Worm (Caenorhabditis elegans) whole organism, midembryonic: ENCODE results near the gene F52E10.4.

Experiments
- T22C8.4 ChIP-seq: fragments of 200-800 bp; sonication (Bioruptor generic); IDR thresholded peaks from 2 replicates; pipeline ENCODE4 v1.3.6; 2022; ENCODE audit warnings: missing genetic modification characterization, missing compliant biosample characterization
- cog-1 ChIP-seq: sonication (generic microtip); optimal IDR thresholded peaks from 2 replicates; lab custom pipeline; 2016; ENCODE audit warnings: missing genetic modification characterization, missing compliant biosample characterization
- flt-1 ChIP-seq: fragments of 200-800 bp; sonication (Bioruptor generic); IDR thresholded peaks from 2 replicates; pipeline ENCODE4 v1.3.6; 2022; ENCODE audit warnings: missing genetic modification characterization, missing compliant biosample characterization
- klf-2 ChIP-seq: fragments of 200-800 bp; sonication (Bioruptor generic); conservative IDR thresholded peaks from 2 replicates; pipeline ENCODE4 v1.3.6; 2022; ENCODE audit warnings: missing genetic modification reagents, missing genetic modification characterization, missing compliant biosample characterization
- med-1 ChIP-seq: sonication (generic microtip); optimal IDR thresholded peaks from 2 replicates; lab custom pipeline; 2017; ENCODE audit warnings: missing genetic modification characterization, mild to moderate bottlenecking, missing compliant biosample characterization, antibody characterized with exemption, missing genetic modification reagents; ENCODE audit not compliant: insufficient read depth
- ref-1 ChIP-seq: fragments of 200-800 bp; sonication (Bioruptor generic); conservative IDR thresholded peaks from 2 replicates; pipeline ENCODE4 v1.3.6; 2022; ENCODE audit warnings: missing genetic modification reagents, missing genetic modification characterization, missing compliant biosample characterization
- tab-1 ChIP-seq: fragments of 200-800 bp; sonication (Bioruptor generic); IDR thresholded peaks from 2 replicates; pipeline ENCODE4 v1.3.6; 2022; ENCODE audit warnings: missing genetic modification characterization, missing compliant biosample characterization
- ztf-23 ChIP-seq: fragments of 200-800 bp; sonication (Bioruptor generic); IDR thresholded peaks from 2 replicates; pipeline ENCODE4 v1.3.6; 2022; ENCODE audit warnings: missing genetic modification reagents, missing genetic modification characterization, missing compliant biosample characterization
- ztf-29 ChIP-seq: fragments of 200-800 bp; sonication (Bioruptor generic); IDR thresholded peaks from 2 replicates; pipeline ENCODE4 v1.3.6; 2022; ENCODE audit warnings: missing genetic modification reagents, missing genetic modification characterization, missing compliant biosample characterization

Gene F52E10.4

ce11 chrX:16292933-16293332 is at the start of gene F52E10.4:
Gene F52E10.4 (minus strand): TSS chrX:16293033.
- TF ChIP-seq ref-1 (GFP tag; lab: Robert Waterston, UW) (no peak), cog-1 (tag; lab: Kevin White, UChicago) (no peak), klf-2 (GFP tag; lab: Robert Waterston, UW) (no peak)

- TF ChIP-seq med-1 (GFP tag; lab: Kevin White, UChicago): no peak
- TF ChIP-seq ztf-23: no peak
- no peak for TF ChIP-seq ztf-29 (GFP tag; lab: Robert Waterston, UW)
- no peak for TF ChIP-seq T22C8.4
- TF ChIP-seq flt-1 (GFP tag; lab: Robert Waterston, UW): no peak
- TF ChIP-seq tab-1 (GFP tag; lab: Robert Waterston, UW): no peak
- TF ChIP-seq klf-2 (GFP tag; lab: Robert Waterston, UW): no peak
- no peak for TF ChIP-seq cog-1 (tag; lab: Kevin White, UChicago)
- TF ChIP-seq ref-1 (GFP tag; lab: Robert Waterston, UW): no peak
These were observed 49.4 kb upstream of the F52E10.4 start for ce11 chrX:16342256-16342655.

ce11 chrX:16341838-16342237 is 49.0 kb upstream of the F52E10.4 start:
- TF ChIP-seq med-1 (GFP tag; lab: Kevin White, UChicago) (no peak), T22C8.4 (no peak), flt-1 (GFP tag; lab: Robert Waterston, UW) (no peak), ref-1 (GFP tag; lab: Robert Waterston, UW) (no peak), cog-1 (tag; lab: Kevin White, UChicago) (no peak), klf-2 (GFP tag; lab: Robert Waterston, UW) (no peak), ztf-23 (no peak), ztf-29 (GFP tag; lab: Robert Waterston, UW) (no peak), tab-1 (GFP tag; lab: Robert Waterston, UW) (no peak)

ce11 chrX:16339207-16339606 is 46.4 kb upstream of the F52E10.4 start:
- TF ChIP-seq med-1 (GFP tag; lab: Kevin White, UChicago) (no peak), flt-1 (GFP tag; lab: Robert Waterston, UW) (no peak), ztf-29 (GFP tag; lab: Robert Waterston, UW) (no peak), klf-2 (GFP tag; lab: Robert Waterston, UW) (no peak), cog-1 (tag; lab: Kevin White, UChicago) (no peak), tab-1 (GFP tag; lab: Robert Waterston, UW) (no peak), ref-1 (GFP tag; lab: Robert Waterston, UW) (no peak), ztf-23 (no peak), T22C8.4 (no peak)

ce11 chrX:16337399-16337798 is 44.6 kb upstream of the F52E10.4 start:
- TF ChIP-seq ref-1 (GFP tag; lab: Robert Waterston, UW) (no peak), cog-1 (tag; lab: Kevin White, UChicago) (no peak), ztf-23 (no peak), flt-1 (GFP tag; lab: Robert Waterston, UW) (no peak), med-1 (GFP tag; lab: Kevin White, UChicago) (no peak), ztf-29 (GFP tag; lab: Robert Waterston, UW) (no peak), tab-1 (GFP tag; lab: Robert Waterston, UW) (no peak), T22C8.4 (no peak), klf-2 (GFP tag; lab: Robert Waterston, UW) (no peak)

ce11 chrX:16336940-16337339 is 44.1 kb upstream of the F52E10.4 start:
- TF ChIP-seq tab-1 (GFP tag; lab: Robert Waterston, UW) (no peak), flt-1 (GFP tag; lab: Robert Waterston, UW) (0 out of 2 replicates have a peak, but pooled peaks have one; percentile 20)

ce11 chrX:16335396-16335795 is 42.6 kb upstream of the F52E10.4 start:
- no peak for TF ChIP-seq med-1 (GFP tag; lab: Kevin White, UChicago)
- no peak for TF ChIP-seq tab-1 (GFP tag; lab: Robert Waterston, UW)
- no peak for TF ChIP-seq klf-2 (GFP tag; lab: Robert Waterston, UW)
- no peak for TF ChIP-seq ref-1 (GFP tag; lab: Robert Waterston, UW)
- TF ChIP-seq cog-1 (tag; lab: Kevin White, UChicago): no peak
- TF ChIP-seq T22C8.4: no peak
- TF ChIP-seq ztf-29 (GFP tag; lab: Robert Waterston, UW): no peak
- TF ChIP-seq flt-1 (GFP tag; lab: Robert Waterston, UW): no peak
- TF ChIP-seq ztf-23: no peak

- TF ChIP-seq ref-1 (GFP tag; lab: Robert Waterston, UW) (no peak), cog-1 (tag; lab: Kevin White, UChicago) (no peak), med-1 (GFP tag; lab: Kevin White, UChicago) (no peak), ztf-29 (GFP tag; lab: Robert Waterston, UW) (no peak), tab-1 (GFP tag; lab: Robert Waterston, UW) (no peak), T22C8.4 (no peak), klf-2 (GFP tag; lab: Robert Waterston, UW) (no peak), ztf-23 (no peak), flt-1 (GFP tag; lab: Robert Waterston, UW) (no peak)
These were observed 39.2 kb upstream of the F52E10.4 start, which contains the start of gene taf-3 for ce11 chrX:16331932-16332485. Gene taf-3 (plus strand): TSS chrX:16332435.

ce11 chrX:16331425-16331824 is 38.6 kb upstream of the F52E10.4 start:
- TF ChIP-seq ztf-23: 0 out of 2 replicates have a peak, but pooled peaks have one; percentile 20
- TF ChIP-seq cog-1 (tag; lab: Kevin White, UChicago): no peak

ce11 chrX:16328328-16328727 is 35.5 kb upstream of the F52E10.4 start, which contains the start of gene C11G6.2:
Gene C11G6.2 (plus strand): TSS chrX:16328628.
- TF ChIP-seq ref-1 (GFP tag; lab: Robert Waterston, UW) (no peak), tab-1 (GFP tag; lab: Robert Waterston, UW) (no peak), T22C8.4 (no peak), ztf-23 (no peak), klf-2 (GFP tag; lab: Robert Waterston, UW) (no peak), med-1 (GFP tag; lab: Kevin White, UChicago) (no peak), ztf-29 (GFP tag; lab: Robert Waterston, UW) (no peak), flt-1 (GFP tag; lab: Robert Waterston, UW) (no peak), cog-1 (tag; lab: Kevin White, UChicago) (no peak)
